Worm (Caenorhabditis elegans) whole organism, young adult: ENCODE results near the gene sart-3.

ENCODE experiments used
- B0019.2 ChIP-seq: fragments of 200-800 bp; sonication (Bioruptor generic); conservative IDR thresholded peaks from 2 replicates; pipeline ENCODE4 v1.3.6; 2022; ENCODE audit warnings: missing genetic modification reagents, missing genetic modification characterization, missing compliant biosample characterization
- B0035.1 ChIP-seq: sonication (generic microtip); optimal IDR thresholded peaks from 2 replicates; lab custom pipeline; 2016; ENCODE audit warnings: missing genetic modification characterization, mild to moderate bottlenecking, missing compliant biosample characterization, missing genotype, missing genetic modification reagents
- C17E4.6 ChIP-seq: fragments of 200-800 bp; sonication (Bioruptor generic); IDR thresholded peaks from 2 replicates; pipeline ENCODE4 v1.3.6; 2022; ENCODE audit warnings: missing genetic modification reagents, missing genetic modification characterization, missing compliant biosample characterization
- D2030.7 ChIP-seq: fragments of 200-800 bp; sonication (Bioruptor generic); IDR thresholded peaks from 2 replicates; pipeline ENCODE4 v1.3.6; 2022; ENCODE audit warnings: missing genetic modification reagents, missing genetic modification characterization, missing compliant biosample characterization
- F33H1.4 ChIP-seq: fragments of 200-800 bp; sonication (Bioruptor generic); IDR thresholded peaks from 2 replicates; pipeline ENCODE4 v1.3.6; 2022; ENCODE audit warnings: missing genetic modification reagents, missing genetic modification characterization, missing compliant biosample characterization
- F39B2.1 ChIP-seq: fragments of 200-800 bp; sonication (Bioruptor generic); IDR thresholded peaks from 2 replicates; pipeline ENCODE4 v1.3.6; 2022; ENCODE audit warnings: missing genetic modification reagents, missing genetic modification characterization, missing compliant biosample characterization
- F55B11.4 ChIP-seq: sonication (generic microtip); optimal IDR thresholded peaks from 2 replicates; lab custom pipeline; 2016; ENCODE audit warnings: missing compliant biosample characterization, missing genetic modification characterization, borderline replicate concordance; ENCODE audit not compliant: insufficient read depth
- F57A8.1 ChIP-seq: fragments of 200-800 bp; sonication (Bioruptor generic); optimal IDR thresholded peaks from 2 replicates; lab custom pipeline; 2018; ENCODE audit warnings: mild to moderate bottlenecking, missing genetic modification characterization, moderate library complexity, missing compliant biosample characterization
- K12H6.12 ChIP-seq: fragments of 200-800 bp; sonication (Bioruptor generic); optimal IDR thresholded peaks from 2 replicates; lab custom pipeline; 2018; ENCODE audit warnings: mild to moderate bottlenecking, missing genetic modification characterization, missing compliant biosample characterization
- Y56A3A.18 ChIP-seq: fragments of 200-800 bp; sonication (Bioruptor generic); IDR thresholded peaks from 2 replicates; pipeline ENCODE4 v1.3.6; 2022; ENCODE audit warnings: missing genetic modification reagents, missing genetic modification characterization, missing compliant biosample characterization
- Y79H2A.3 ChIP-seq: fragments of 200-800 bp; sonication (Bioruptor generic); conservative IDR thresholded peaks from 2 replicates; pipeline ENCODE4 v1.3.6; 2022; ENCODE audit warnings: missing genetic modification reagents, missing genetic modification characterization, missing compliant biosample characterization
- aptf-3 ChIP-seq: fragments of 200-800 bp; sonication (Bioruptor generic); IDR thresholded peaks from 2 replicates; pipeline ENCODE4 v1.3.6; 2022; ENCODE audit warnings: missing genetic modification characterization, missing compliant biosample characterization
- bed-1 ChIP-seq: fragments of 200-800 bp; sonication (Bioruptor generic); IDR thresholded peaks from 2 replicates; pipeline ENCODE4 v1.3.6; 2022; ENCODE audit warnings: missing genetic modification reagents, missing genetic modification characterization, missing compliant biosample characterization
- ceh-100 ChIP-seq: fragments of 200-800 bp; sonication (Bioruptor generic); IDR thresholded peaks from 2 replicates; pipeline ENCODE4 v1.3.6; 2022; ENCODE audit warnings: missing genetic modification reagents, missing genetic modification characterization, missing compliant biosample characterization
- ceh-27 ChIP-seq: fragments of 200-800 bp; sonication (Bioruptor generic); optimal IDR thresholded peaks from 2 replicates; lab custom pipeline; 2018; ENCODE audit warnings: mild to moderate bottlenecking, missing genetic modification characterization, moderate library complexity, missing compliant biosample characterization
- ceh-58 ChIP-seq: fragments of 200-800 bp; sonication (Bioruptor generic); IDR thresholded peaks from 2 replicates; pipeline ENCODE4 v1.3.6; 2022; ENCODE audit warnings: missing genetic modification characterization, missing compliant biosample characterization
- ceh-91 ChIP-seq: fragments of 200-800 bp; sonication (Bioruptor generic); IDR thresholded peaks from 2 replicates; pipeline ENCODE4 v1.3.6; 2022; ENCODE audit warnings: missing genetic modification reagents, missing genetic modification characterization, missing compliant biosample characterization
- dox-1 ChIP-seq: fragments of 200-800 bp; sonication (Bioruptor generic); IDR thresholded peaks from 2 replicates; pipeline ENCODE4 v1.3.6; 2022; ENCODE audit warnings: missing genetic modification reagents, missing genetic modification characterization, missing compliant biosample characterization
- dpl-1 ChIP-seq: fragments of 150-350 bp; optimal IDR thresholded peaks from 2 replicates; lab custom pipeline; 2014; ENCODE audit warnings: missing biosample characterization, missing genetic modification reagents, missing genetic modification characterization
- efl-1 ChIP-seq: fragments of 150-350 bp; optimal IDR thresholded peaks from 2 replicates; lab custom pipeline; 2014; ENCODE audit warnings: missing biosample characterization, missing genetic modification reagents, missing genetic modification characterization
- egl-18 ChIP-seq: fragments of 200-800 bp; sonication (Bioruptor generic); IDR thresholded peaks from 2 replicates; pipeline ENCODE4 v1.3.6; 2022; ENCODE audit warnings: missing genetic modification reagents, missing genetic modification characterization, missing compliant biosample characterization
- ets-4 ChIP-seq: fragments of 200-800 bp; sonication (Bioruptor generic); optimal IDR thresholded peaks from 2 replicates; lab custom pipeline; 2018; ENCODE audit warnings: mild to moderate bottlenecking, missing genetic modification characterization, missing compliant biosample characterization
- lag-1 ChIP-seq: fragments of 200-800 bp; sonication (Bioruptor generic); IDR thresholded peaks from 2 replicates; pipeline ENCODE4 v1.3.6; 2022; ENCODE audit warnings: missing genetic modification reagents, missing genetic modification characterization, missing compliant biosample characterization
- lin-26 ChIP-seq: fragments of 200-800 bp; sonication (Bioruptor generic); IDR thresholded peaks from 2 replicates; pipeline ENCODE4 v1.3.6; 2022; ENCODE audit warnings: missing genetic modification reagents, missing genetic modification characterization, missing compliant biosample characterization
- lsl-1 ChIP-seq: fragments of 200-800 bp; sonication (Bioruptor generic); optimal IDR thresholded peaks from 2 replicates; lab custom pipeline; 2018; ENCODE audit warnings: mild to moderate bottlenecking, missing genetic modification characterization, moderate library complexity, missing compliant biosample characterization
- lsy-27 ChIP-seq: sonication (generic microtip); optimal IDR thresholded peaks from 2 replicates; lab custom pipeline; 2017; ENCODE audit warnings: missing genetic modification characterization, mild to moderate bottlenecking, missing compliant biosample characterization, antibody characterized with exemption, missing genotype, borderline replicate concordance; ENCODE audit not compliant: insufficient read depth
- madf-10 ChIP-seq: sonication (generic microtip); optimal IDR thresholded peaks from 2 replicates; lab custom pipeline; 2016; ENCODE audit warnings: mild to moderate bottlenecking, missing genetic modification characterization, missing compliant biosample characterization
- madf-8 ChIP-seq: fragments of 200-800 bp; sonication (Bioruptor generic); conservative IDR thresholded peaks from 2 replicates; pipeline ENCODE4 v1.3.6; 2022; ENCODE audit warnings: missing genetic modification reagents, missing genetic modification characterization, missing compliant biosample characterization
- mel-28 ChIP-seq: sonication (generic microtip); optimal IDR thresholded peaks from 2 replicates; lab custom pipeline; 2016; ENCODE audit warnings: borderline replicate concordance, mild to moderate bottlenecking, missing genetic modification characterization, missing compliant biosample characterization
- nfyb-1 ChIP-seq: fragments of 200-800 bp; sonication (Bioruptor generic); IDR thresholded peaks from 2 replicates; pipeline ENCODE4 v1.3.6; 2022; ENCODE audit warnings: missing genetic modification reagents, missing genetic modification characterization, missing compliant biosample characterization
- nhr-120 ChIP-seq: fragments of 200-800 bp; sonication (Bioruptor generic); IDR thresholded peaks from 2 replicates; pipeline ENCODE4 v1.3.6; 2022; ENCODE audit warnings: missing genetic modification characterization, missing compliant biosample characterization
- nhr-179 ChIP-seq: sonication (generic microtip); optimal IDR thresholded peaks from 2 replicates; lab custom pipeline; 2016; ENCODE audit warnings: mild to moderate bottlenecking, missing genetic modification characterization, missing compliant biosample characterization
- nhr-90 ChIP-seq: sonication (generic microtip); optimal IDR thresholded peaks from 2 replicates; lab custom pipeline; 2016; ENCODE audit warnings: missing genotype, mild to moderate bottlenecking, missing genetic modification characterization, missing compliant biosample characterization
- pbrm-1 ChIP-seq: fragments of 200-800 bp; sonication (Bioruptor generic); IDR thresholded peaks from 2 replicates; pipeline ENCODE4 v1.3.6; 2022; ENCODE audit warnings: missing genetic modification reagents, missing genetic modification characterization, missing compliant biosample characterization
- pha-4 ChIP-seq: fragments of 150-350 bp; sonication (generic microtip); optimal IDR thresholded peaks from 2 replicates; lab custom pipeline; 2014; ENCODE audit warnings: missing biosample characterization, missing genetic modification reagents, missing genetic modification characterization
- rcor-1 ChIP-seq: fragments of 200-800 bp; sonication (Bioruptor generic); IDR thresholded peaks from 2 replicates; pipeline ENCODE4 v1.3.6; 2022; ENCODE audit warnings: missing genetic modification reagents, missing genetic modification characterization, missing compliant biosample characterization
- rec-8 ChIP-seq, 2 experiments: sonication (generic microtip); optimal IDR thresholded peaks; 2 replicates each; lab custom pipeline; 2016; ENCODE audit warnings: mild to moderate bottlenecking in 2 of 2, missing genetic modification characterization in 2 of 2, missing genetic modification reagents in 2 of 2, missing genotype in 2 of 2, missing biosample characterization in 1 of 2, missing compliant biosample characterization in 1 of 2, moderate library complexity in 1 of 2
- snpc-1.3 ChIP-seq: sonication (generic microtip); optimal IDR thresholded peaks from 2 replicates; lab custom pipeline; 2017; ENCODE audit warnings: missing genetic modification characterization, mild to moderate bottlenecking, missing compliant biosample characterization, antibody characterized with exemption, moderate library complexity, missing genotype, missing genetic modification reagents; ENCODE audit not compliant: insufficient read depth
- snpc-3.4 ChIP-seq: sonication (generic microtip); optimal IDR thresholded peaks from 2 replicates; lab custom pipeline; 2017; ENCODE audit warnings: missing genetic modification characterization, mild to moderate bottlenecking, missing compliant biosample characterization, antibody characterized with exemption, moderate library complexity, missing genotype, missing genetic modification reagents
- tbp1 ChIP-seq: fragments of 200-800 bp; sonication (Bioruptor generic); optimal IDR thresholded peaks from 2 replicates; lab custom pipeline; 2018; ENCODE audit warnings: mild to moderate bottlenecking, missing genetic modification characterization, missing compliant biosample characterization
- xnd-1 ChIP-seq: sonication (generic microtip); optimal IDR thresholded peaks from 2 replicates; lab custom pipeline; 2016; ENCODE audit warnings: missing genotype, missing genetic modification reagents, missing genetic modification characterization, missing compliant biosample characterization
- ztf-28 ChIP-seq: fragments of 200-800 bp; sonication (Bioruptor generic); IDR thresholded peaks from 2 replicates; pipeline ENCODE4 v1.3.6; 2022; ENCODE audit warnings: missing genetic modification reagents, missing genetic modification characterization, missing compliant biosample characterization
- ztf-6 ChIP-seq: fragments of 200-800 bp; sonication (Bioruptor generic); IDR thresholded peaks from 2 replicates; pipeline ENCODE4 v1.3.6; 2022; ENCODE audit warnings: missing genetic modification reagents, missing genetic modification characterization, missing compliant biosample characterization

Gene sart-3

DNA sequence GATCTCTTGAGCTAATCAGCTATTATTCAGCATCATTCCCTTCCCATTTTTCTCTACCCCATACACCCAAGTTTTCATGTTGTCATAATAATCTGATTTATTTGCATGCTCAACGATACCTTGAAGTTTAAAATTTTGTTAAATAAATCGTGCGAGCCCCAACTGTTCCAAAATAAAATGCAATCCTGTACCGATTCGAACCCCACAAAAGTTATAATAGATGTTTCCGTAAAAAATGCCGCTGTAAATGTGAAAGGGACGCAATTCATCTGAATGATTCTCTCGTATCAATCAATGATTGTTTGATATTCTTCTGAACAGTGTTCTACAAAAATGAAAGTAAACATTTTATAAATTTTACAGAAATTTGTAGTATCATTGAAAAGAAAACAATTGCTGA is 44.7 kb upstream of the sart-3 start (continued):
- TF ChIP-seq ceh-100 (GFP tag; lab: Robert Waterston, UW): 0 out of 2 replicates have a peak, but pooled peaks have one; percentile 9
- no peak for TF ChIP-seq ets-4 (GFP tag; lab: Kevin White, UChicago)
- no peak; the same call in 1 of the 2 replicates for TF ChIP-seq dox-1
- no peak for TF ChIP-seq madf-10
- TF ChIP-seq K12H6.12 (tag; lab: Kevin White, UChicago): no peak

DNA sequence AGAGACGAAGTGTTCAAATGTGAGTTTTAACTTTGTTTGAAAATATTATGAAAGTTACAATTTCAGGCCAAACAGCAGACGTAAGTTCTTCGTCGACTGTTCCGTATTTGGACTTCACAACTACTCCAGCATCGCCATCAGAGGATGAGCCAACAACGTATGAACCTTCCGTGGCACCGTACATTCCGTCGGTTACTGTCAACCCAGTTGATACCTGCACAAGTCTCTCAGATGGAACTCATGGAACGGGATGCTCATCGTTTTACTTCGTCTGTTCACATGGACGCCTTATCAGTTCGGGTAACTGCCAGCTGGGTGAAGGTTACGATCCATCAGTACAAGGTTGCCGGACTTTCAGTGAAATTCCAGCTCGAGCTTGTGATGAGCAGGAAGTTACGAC is 42.9 kb upstream of the sart-3 start:
- TF ChIP-seq nfyb-1: 0 out of 2 replicates have a peak, but pooled peaks have one; percentile 19
- peak; percentile 9; the same call in 1 of the 2 replicates for TF ChIP-seq Y56A3A.18 (GFP tag; lab: Robert Waterston, UW)
- 0 out of 2 replicates have a peak, but pooled peaks have one; percentile 9 for TF ChIP-seq pbrm-1 (GFP tag; lab: Robert Waterston, UW)
- TF ChIP-seq F39B2.1 (GFP tag; lab: Robert Waterston, UW): 0 out of 2 replicates have a peak, but pooled peaks have one; percentile 4
- no peak for TF ChIP-seq ceh-27 (GFP tag; lab: Kevin White, UChicago)

ce11 chrIV:11372366-11372997 is 39.7 kb upstream of the sart-3 start, which contains the start of gene cbd-1:
Gene cbd-1 (plus strand): TSS chrIV:11372991.
- TF ChIP-seq dpl-1 (GFP tag; lab: Kevin White, UChicago): peak; percentile 81
- TF ChIP-seq C17E4.6 (GFP tag; lab: Robert Waterston, UW): no peak
- no peak for TF ChIP-seq Y56A3A.18 (GFP tag; lab: Robert Waterston, UW)
- no peak for TF ChIP-seq aptf-3
- TF ChIP-seq madf-8 (GFP tag; lab: Robert Waterston, UW): peak; percentile 92
- TF ChIP-seq ceh-91 (GFP tag; lab: Robert Waterston, UW): peak; percentile 91
- peak; percentile 75 for TF ChIP-seq snpc-3.4 (tag; lab: Kevin White, UChicago)
- no peak for TF ChIP-seq nhr-179 (tag; lab: Kevin White, UChicago)
- TF ChIP-seq F33H1.4 (GFP tag; lab: Robert Waterston, UW): peak; percentile 82
- no peak for TF ChIP-seq B0035.1
- no peak for TF ChIP-seq lin-26 (GFP tag; lab: Robert Waterston, UW)
- TF ChIP-seq ztf-6 (GFP tag; lab: Robert Waterston, UW): no peak
- TF ChIP-seq lag-1 (GFP tag; lab: Robert Waterston, UW): no peak
- TF ChIP-seq ztf-28 (GFP tag; lab: Robert Waterston, UW): no peak
- TF ChIP-seq xnd-1 (tag; lab: Kevin White, UChicago): peak; percentile 85
- TF ChIP-seq D2030.7 (GFP tag; lab: Robert Waterston, UW): peak; percentile 83
- no peak for TF ChIP-seq F55B11.4
- TF ChIP-seq rec-8 (tag; optimal IDR thresholded peaks at IDR 0.05; lab: Kevin White, UChicago): no peak
- no peak for TF ChIP-seq ceh-58 (GFP tag; lab: Robert Waterston, UW)
- no peak for TF ChIP-seq nhr-120 (GFP tag; lab: Robert Waterston, UW)
- TF ChIP-seq pha-4 (tag; lab: Kevin White, UChicago): no peak
- TF ChIP-seq lsy-27 (tag; lab: Kevin White, UChicago): no peak
- no peak for TF ChIP-seq ets-4 (GFP tag; lab: Kevin White, UChicago)
- TF ChIP-seq tbp1 (GFP tag; lab: Kevin White, UChicago): no peak
- no peak for TF ChIP-seq mel-28 (tag; lab: Kevin White, UChicago)
- peak; percentile 92 for TF ChIP-seq lsl-1
- TF ChIP-seq B0019.2 (GFP tag; lab: Robert Waterston, UW): peak; percentile 26; the same call in 1 of the 2 replicates
- no peak for TF ChIP-seq bed-1
- TF ChIP-seq snpc-1.3 (tag; lab: Kevin White, UChicago): no peak
- no peak for TF ChIP-seq egl-18 (GFP tag; lab: Robert Waterston, UW)
- TF ChIP-seq F57A8.1 (GFP tag; lab: Kevin White, UChicago): no peak
- peak; percentile 70; the same call in 1 of the 2 replicates for TF ChIP-seq Y79H2A.3 (GFP tag; lab: Robert Waterston, UW)
- no peak for TF ChIP-seq nhr-90 (tag; lab: Kevin White, UChicago)
- TF ChIP-seq efl-1 (GFP tag; lab: Kevin White, UChicago): peak; percentile 96
- no peak; the same call in 1 of the 2 replicates for TF ChIP-seq rcor-1
